Fruit fly (Drosophila melanogaster) Kc167 (cell line): ENCODE results near the gene Ect3.

Experiments used
- Myc ChIP-seq: fragments of >200 bp; optimal IDR thresholded peaks from 2 replicates; lab custom pipeline; 2017; ENCODE audit warnings: missing external identifiers
- h ChIP-seq: fragments of >200 bp; optimal IDR thresholded peaks from 3 replicates; lab custom pipeline; 2018; ENCODE audit warnings: missing external identifiers
- insv ChIP-seq: fragments of >200 bp; optimal IDR thresholded peaks from 3 replicates; lab custom pipeline; 2018; ENCODE audit warnings: missing external identifiers

DNA sequence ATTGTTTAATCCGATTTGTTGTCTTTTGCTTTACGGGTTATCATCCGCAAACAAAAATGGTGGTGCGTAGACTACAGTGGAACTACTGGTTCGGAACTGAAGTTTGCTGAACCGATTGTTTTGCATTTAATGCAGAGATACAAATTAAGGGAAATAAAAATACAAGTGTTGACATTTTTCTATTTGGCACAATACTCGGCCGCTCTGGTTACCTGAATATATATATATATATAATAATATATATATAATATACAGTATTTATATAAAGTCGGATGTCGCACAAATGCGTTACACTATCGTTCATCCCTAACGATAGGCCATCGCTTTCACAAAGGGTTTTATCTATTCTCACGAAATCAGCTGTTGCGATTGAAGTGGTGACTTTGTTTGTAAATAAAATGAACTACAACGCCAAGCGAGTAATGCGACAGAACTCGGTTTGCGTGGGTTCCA is 17.8 kb downstream of the Ect3 start, which contains the start of the genes DCAF12 and Spt3:
- no peak for TF ChIP-seq insv (lab: Kevin White, UChicago)
- no peak for TF ChIP-seq Myc
- TF ChIP-seq h, result no peak
